Worm (Caenorhabditis elegans) whole organism, L2 larva: ENCODE measurements around the gene F56C3.3.
A peak's percentile ranks its signal among the peaks of the same experiment; 100 is the strongest.

ENCODE experiments used
- C34F6.9 ChIP-seq: fragments of 150-350 bp; optimal IDR thresholded peaks from 2 replicates; lab custom pipeline; 2014; ENCODE audit warnings: missing biosample characterization, missing genetic modification characterization
- F13H6.1 ChIP-seq: sonication (generic microtip); optimal IDR thresholded peaks from 2 replicates; lab custom pipeline; 2016; ENCODE audit warnings: missing genetic modification characterization, missing compliant biosample characterization
- Y55F3AM.14 ChIP-seq: fragments of 200-800 bp; sonication (Bioruptor generic); optimal IDR thresholded peaks from 2 replicates; lab custom pipeline; 2018; ENCODE audit warnings: mild to moderate bottlenecking, missing genetic modification characterization, missing compliant biosample characterization
- ZK546.5 ChIP-seq: sonication (generic microtip); optimal IDR thresholded peaks from 2 replicates; lab custom pipeline; 2017; ENCODE audit warnings: missing biosample characterization, missing genetic modification characterization
- aly-2 ChIP-seq: fragments of 150-350 bp; optimal IDR thresholded peaks from 2 replicates; lab custom pipeline; 2014; ENCODE audit warnings: missing biosample characterization, missing genetic modification characterization
- ama-1 ChIP-seq: fragments of 150-350 bp; optimal IDR thresholded peaks from 2 replicates; lab custom pipeline; 2018; ENCODE audit warnings: inconsistent platforms
- blmp-1 ChIP-seq: sonication (generic microtip); optimal IDR thresholded peaks from 2 replicates; lab custom pipeline; 2017; ENCODE audit warnings: missing genetic modification characterization, mild to moderate bottlenecking, missing compliant biosample characterization, antibody characterized with exemption, moderate library complexity; ENCODE audit not compliant: insufficient read depth
- ceh-16 ChIP-seq: fragments of 150-350 bp; optimal IDR thresholded peaks from 2 replicates; lab custom pipeline; 2014; ENCODE audit warnings: missing biosample characterization, missing genetic modification characterization
- ceh-82 ChIP-seq: fragments of 150-350 bp; optimal IDR thresholded peaks from 2 replicates; lab custom pipeline; 2014; ENCODE audit warnings: missing biosample characterization, missing genetic modification characterization
- crh-2 ChIP-seq: sonication (generic microtip); optimal IDR thresholded peaks from 2 replicates; lab custom pipeline; 2017; ENCODE audit warnings: missing biosample characterization, missing genetic modification characterization
- elt-3 ChIP-seq: sonication (generic microtip); optimal IDR thresholded peaks from 2 replicates; lab custom pipeline; 2017; ENCODE audit warnings: missing biosample characterization, missing genetic modification characterization
- fos-1 ChIP-seq: fragments of 150-350 bp; optimal IDR thresholded peaks from 2 replicates; lab custom pipeline; 2014; ENCODE audit warnings: missing biosample characterization, missing genetic modification characterization
- gmeb-1 ChIP-seq: fragments of 150-350 bp; optimal IDR thresholded peaks from 2 replicates; lab custom pipeline; 2014; ENCODE audit warnings: missing biosample characterization, missing genetic modification characterization
- lin-11 ChIP-seq: fragments of 150-350 bp; sonication (generic microtip); optimal IDR thresholded peaks from 2 replicates; lab custom pipeline; 2014; ENCODE audit warnings: missing biosample characterization, missing genetic modification characterization, inconsistent platforms, mixed read lengths
- lin-13 ChIP-seq: fragments of 150-350 bp; optimal IDR thresholded peaks from 2 replicates; lab custom pipeline; 2014; ENCODE audit warnings: missing biosample characterization, missing genetic modification reagents, missing genetic modification characterization
- lsy-2 ChIP-seq, 2 experiments: fragments of 150-350 bp in 1 of 2; sonication (generic microtip) in 1 of 2; optimal IDR thresholded peaks; 2 replicates each; lab custom pipeline; 2014 to 2017; ENCODE audit warnings: missing biosample characterization in 2 of 2, missing genetic modification characterization in 2 of 2
- mab-5 ChIP-seq: fragments of 150-350 bp; optimal IDR thresholded peaks from 2 replicates; lab custom pipeline; 2014; ENCODE audit warnings: missing biosample characterization, missing genetic modification characterization
- mbf-1 ChIP-seq: sonication (generic microtip); optimal IDR thresholded peaks from 2 replicates; lab custom pipeline; 2017; ENCODE audit warnings: missing biosample characterization, missing genetic modification characterization
- mdl-1 ChIP-seq, 2 experiments: fragments of 150-350 bp in 1 of 2; sonication (generic microtip) in 1 of 2; optimal IDR thresholded peaks; 2 replicates each; lab custom pipeline; 2017; ENCODE audit warnings: missing biosample characterization in 2 of 2, missing genetic modification characterization in 2 of 2
- nhr-10 ChIP-seq: sonication (generic microtip); optimal IDR thresholded peaks from 2 replicates; lab custom pipeline; 2017; ENCODE audit warnings: missing biosample characterization, missing genetic modification characterization
- nhr-11 ChIP-seq: fragments of 150-350 bp; optimal IDR thresholded peaks from 2 replicates; lab custom pipeline; 2014; ENCODE audit warnings: missing biosample characterization, missing genetic modification characterization
- nhr-129 ChIP-seq: fragments of 150-350 bp; optimal IDR thresholded peaks from 2 replicates; lab custom pipeline; 2014; ENCODE audit warnings: missing biosample characterization, missing genetic modification characterization
- nhr-21 ChIP-seq: fragments of 150-350 bp; optimal IDR thresholded peaks from 2 replicates; lab custom pipeline; 2014; ENCODE audit warnings: missing biosample characterization, missing genetic modification characterization
- nhr-6 ChIP-seq: fragments of 150-350 bp; optimal IDR thresholded peaks from 2 replicates; lab custom pipeline; 2014; ENCODE audit warnings: missing biosample characterization, missing genetic modification characterization
- nhr-77 ChIP-seq: fragments of 150-350 bp; optimal IDR thresholded peaks from 2 replicates; lab custom pipeline; 2014; ENCODE audit warnings: missing biosample characterization, missing genetic modification characterization
- peb-1 ChIP-seq: fragments of 150-350 bp; optimal IDR thresholded peaks from 2 replicates; lab custom pipeline; 2014; ENCODE audit warnings: missing biosample characterization, missing genetic modification characterization
- sem-4 ChIP-seq: fragments of 150-350 bp; optimal IDR thresholded peaks from 2 replicates; lab custom pipeline; 2014; ENCODE audit warnings: missing biosample characterization, missing genetic modification reagents, missing genetic modification characterization
- sma-3 ChIP-seq: sonication (generic microtip); optimal IDR thresholded peaks from 2 replicates; lab custom pipeline; 2016; ENCODE audit warnings: missing genetic modification reagents, missing genetic modification characterization, missing compliant biosample characterization
- sma-9 ChIP-seq, 2 experiments: fragments of 150-350 bp in 1 of 2; sonication (generic microtip) in 1 of 2; optimal IDR thresholded peaks; 2 replicates each; lab custom pipeline; 2014 to 2016; ENCODE audit warnings: missing genetic modification characterization in 2 of 2, mild to moderate bottlenecking in 1 of 2, missing biosample characterization in 1 of 2, missing compliant biosample characterization in 1 of 2, missing genetic modification reagents in 1 of 2, moderate library complexity in 1 of 2
- snpc-4 ChIP-seq: fragments of 150-350 bp; optimal IDR thresholded peaks from 2 replicates; lab custom pipeline; 2014; ENCODE audit warnings: missing biosample characterization, missing genetic modification characterization
- unc-39 ChIP-seq: fragments of 150-350 bp; optimal IDR thresholded peaks from 2 replicates; lab custom pipeline; 2014; ENCODE audit warnings: missing biosample characterization, missing genetic modification characterization
- unc-55 ChIP-seq: fragments of 150-350 bp; sonication (generic microtip); optimal IDR thresholded peaks from 3 replicates; lab custom pipeline; 2014; ENCODE audit warnings: missing biosample characterization, missing genetic modification reagents, missing genetic modification characterization
- unc-62 ChIP-seq: fragments of 150-350 bp; optimal IDR thresholded peaks from 2 replicates; lab custom pipeline; 2014; ENCODE audit warnings: missing biosample characterization, missing genetic modification reagents, missing genetic modification characterization
- zag-1 ChIP-seq: fragments of 150-350 bp; optimal IDR thresholded peaks from 2 replicates; lab custom pipeline; 2014; ENCODE audit warnings: missing biosample characterization, missing genetic modification characterization

The F56C3.3 gene

ce11 chrX:1379391-1379790 is 21.2 kb upstream of the F56C3.3 start:
- peak; percentile 45 for TF ChIP-seq Y55F3AM.14 (GFP tag; lab: Kevin White, UChicago)
- peak; percentile 24 for TF ChIP-seq gmeb-1
- no peak for TF ChIP-seq mbf-1
- TF ChIP-seq unc-55 (GFP tag; lab: Kevin White, UChicago), result peak; percentile 32
- peak; percentile 1 for TF ChIP-seq nhr-77 (tag; lab: Kevin White, UChicago)
- peak; percentile 53 for TF ChIP-seq fos-1 (tag; lab: Kevin White, UChicago)
- TF ChIP-seq sma-9 (GFP tag; optimal IDR thresholded peaks at IDR 0.05; lab: Kevin White, UChicago), result peak; percentile 56
- no peak for TF ChIP-seq sma-9 (tag; optimal IDR thresholded peaks at IDR 0.05; lab: Kevin White, UChicago)
- TF ChIP-seq mdl-1 (tag; optimal IDR thresholded peaks at IDR 0.05; lab: Kevin White, UChicago), result peak in 1 of 2 experiments; percentile 33
- peak; percentile 36 to 44 for TF ChIP-seq lsy-2 (tag; optimal IDR thresholded peaks at IDR 0.05; lab: Kevin White, UChicago)
- no peak for TF ChIP-seq mab-5 (tag; lab: Kevin White, UChicago)
- TF ChIP-seq lin-13, result peak; percentile 70
- no peak for TF ChIP-seq ama-1 (lab: Kevin White, UChicago)
- peak; percentile 43 for TF ChIP-seq snpc-4 (tag; lab: Kevin White, UChicago)
- peak; percentile 61 for TF ChIP-seq crh-2
- peak; percentile 67 for TF ChIP-seq nhr-21 (tag; lab: Kevin White, UChicago)
- TF ChIP-seq F13H6.1 (tag; lab: Kevin White, UChicago), result peak; percentile 64
- no peak for TF ChIP-seq elt-3 (tag; lab: Kevin White, UChicago)
- no peak for TF ChIP-seq aly-2
- TF ChIP-seq sem-4 (tag; lab: Kevin White, UChicago), result peak; percentile 10
- TF ChIP-seq zag-1, result peak; percentile 21
- no peak for TF ChIP-seq ZK546.5 (tag; lab: Kevin White, UChicago)
- peak; percentile 65 for TF ChIP-seq lin-11 (tag; lab: Kevin White, UChicago)
- peak; percentile 69 for TF ChIP-seq nhr-129
- TF ChIP-seq blmp-1 (tag; lab: Kevin White, UChicago), result no peak
- TF ChIP-seq sma-3 (GFP tag; lab: Kevin White, UChicago), result peak; percentile 46

ce11 chrX:1372464-1372863 is 14.3 kb upstream of the F56C3.3 start:
- TF ChIP-seq peb-1 (tag; lab: Kevin White, UChicago) (no peak), gmeb-1 (no peak), sem-4 (tag; lab: Kevin White, UChicago) (no peak), snpc-4 (tag; lab: Kevin White, UChicago) (peak; percentile 11), elt-3 (tag; lab: Kevin White, UChicago) (no peak), ama-1 (lab: Kevin White, UChicago) (no peak)

- TF ChIP-seq sma-9 (GFP tag; optimal IDR thresholded peaks at IDR 0.05; lab: Kevin White, UChicago) (peak; percentile 49), sma-9 (tag; optimal IDR thresholded peaks at IDR 0.05; lab: Kevin White, UChicago) (no peak), unc-55 (GFP tag; lab: Kevin White, UChicago) (no peak), fos-1 (tag; lab: Kevin White, UChicago) (peak; percentile 72), crh-2 (no peak)
Observed at ce11 chrX:1371688-1372087, 13.5 kb upstream of the F56C3.3 start, which contains the start of gene fbxa-190. Gene fbxa-190 (plus strand): TSS chrX:1372012.

- TF ChIP-seq nhr-10 (tag; lab: Kevin White, UChicago), result no peak
- no peak for TF ChIP-seq aly-2
- TF ChIP-seq unc-39 (tag; lab: Kevin White, UChicago), result no peak
- no peak for TF ChIP-seq elt-3 (tag; lab: Kevin White, UChicago)
- no peak for TF ChIP-seq fos-1 (tag; lab: Kevin White, UChicago)
- peak; percentile 4 for TF ChIP-seq gmeb-1
- TF ChIP-seq nhr-11, result no peak
- TF ChIP-seq ceh-82 (tag; lab: Kevin White, UChicago), result no peak
Observed at ce11 chrX:1370736-1371281, 12.6 kb upstream of the F56C3.3 start, which contains the start of gene F56C3.7. Gene F56C3.7 (minus strand): TSS chrX:1370786.

- TF ChIP-seq unc-62 (GFP tag; lab: Kevin White, UChicago) (no peak), sem-4 (tag; lab: Kevin White, UChicago) (no peak), Y55F3AM.14 (GFP tag; lab: Kevin White, UChicago) (no peak), C34F6.9 (no peak), blmp-1 (tag; lab: Kevin White, UChicago) (no peak), ceh-16 (tag; lab: Kevin White, UChicago) (no peak), nhr-6 (tag; lab: Kevin White, UChicago) (no peak)
Observed at ce11 chrX:1367416-1367815, 9.2 kb upstream of the F56C3.3 start, which contains the start of gene dgn-2. Gene dgn-2 (minus strand): TSS chrX:1367516.
